Worm (Caenorhabditis elegans) whole organism, young adult: Measurements from ENCODE around the gene F37C12.10.

Experiments
- B0019.2 ChIP-seq: fragments of 200-800 bp; sonication (Bioruptor generic); conservative IDR thresholded peaks from 2 replicates; pipeline ENCODE4 v1.3.6; 2022; ENCODE audit warnings: missing genetic modification reagents, missing genetic modification characterization, missing compliant biosample characterization
- B0336.3 ChIP-seq: fragments of 200-800 bp; sonication (Bioruptor generic); IDR thresholded peaks from 2 replicates; pipeline ENCODE4 v1.3.6; 2022; ENCODE audit warnings: missing genetic modification characterization, missing compliant biosample characterization
- F10E7.11 ChIP-seq: sonication (generic microtip); optimal IDR thresholded peaks from 2 replicates; lab custom pipeline; 2017; ENCODE audit warnings: mild to moderate bottlenecking, missing genetic modification characterization, moderate library complexity, missing compliant biosample characterization
- F22D6.2 ChIP-seq: sonication (generic microtip); optimal IDR thresholded peaks from 2 replicates; lab custom pipeline; 2016; ENCODE audit warnings: mild to moderate bottlenecking, missing genetic modification characterization, missing compliant biosample characterization
- F23B12.7 ChIP-seq: sonication (generic microtip); optimal IDR thresholded peaks from 2 replicates; lab custom pipeline; 2017; ENCODE audit warnings: missing genetic modification characterization, mild to moderate bottlenecking, missing compliant biosample characterization, antibody characterized with exemption, moderate library complexity; ENCODE audit not compliant: insufficient read depth
- F33H1.4 ChIP-seq: fragments of 200-800 bp; sonication (Bioruptor generic); IDR thresholded peaks from 2 replicates; pipeline ENCODE4 v1.3.6; 2022; ENCODE audit warnings: missing genetic modification reagents, missing genetic modification characterization, missing compliant biosample characterization
- F49E8.2 ChIP-seq: sonication (generic microtip); optimal IDR thresholded peaks from 3 replicates; lab custom pipeline; 2017; ENCODE audit warnings: missing genetic modification characterization, mild to moderate bottlenecking, missing compliant biosample characterization, antibody characterized with exemption, moderate library complexity; ENCODE audit not compliant: insufficient read depth
- F52B5.7 ChIP-seq: sonication (generic microtip); optimal IDR thresholded peaks from 2 replicates; lab custom pipeline; 2016; ENCODE audit warnings: mild to moderate bottlenecking, missing genetic modification characterization, missing compliant biosample characterization
- Y79H2A.3 ChIP-seq: fragments of 200-800 bp; sonication (Bioruptor generic); conservative IDR thresholded peaks from 2 replicates; pipeline ENCODE4 v1.3.6; 2022; ENCODE audit warnings: missing genetic modification reagents, missing genetic modification characterization, missing compliant biosample characterization
- ama-1 ChIP-seq, 3 experiments: fragments of 150-350 bp in 1 of 3; sonication (generic microtip) in 2 of 3; optimal IDR thresholded peaks; 2 replicates each; lab custom pipeline; 2014 to 2018; ENCODE audit warnings: missing biosample characterization in 2 of 3, missing genetic modification characterization in 2 of 3, missing genetic modification reagents in 2 of 3
- athp-1 ChIP-seq: sonication (generic microtip); optimal IDR thresholded peaks from 2 replicates; lab custom pipeline; 2017; ENCODE audit warnings: mild to moderate bottlenecking, missing genetic modification characterization, missing compliant biosample characterization
- attf-5 ChIP-seq: fragments of 200-800 bp; sonication (Bioruptor generic); optimal IDR thresholded peaks from 2 replicates; lab custom pipeline; 2018; ENCODE audit warnings: mild to moderate bottlenecking, missing genetic modification characterization, missing compliant biosample characterization
- cebp-1 ChIP-seq, 2 experiments: fragments of 200-800 bp in 1 of 2; sonication (Bioruptor generic) in 1 of 2; sonication (generic microtip) in 1 of 2; IDR thresholded peaks in 1 of 2; optimal IDR thresholded peaks in 1 of 2; 2 replicates each; pipeline versions ENCODE4 v1.3.6 to Lab custom; 2017 to 2022; ENCODE audit warnings: missing compliant biosample characterization in 2 of 2, missing genetic modification characterization in 2 of 2, mild to moderate bottlenecking in 1 of 2, missing genetic modification reagents in 1 of 2, moderate library complexity in 1 of 2
- ceh-100 ChIP-seq: fragments of 200-800 bp; sonication (Bioruptor generic); IDR thresholded peaks from 2 replicates; pipeline ENCODE4 v1.3.6; 2022; ENCODE audit warnings: missing genetic modification reagents, missing genetic modification characterization, missing compliant biosample characterization
- ceh-91 ChIP-seq: fragments of 200-800 bp; sonication (Bioruptor generic); IDR thresholded peaks from 2 replicates; pipeline ENCODE4 v1.3.6; 2022; ENCODE audit warnings: missing genetic modification reagents, missing genetic modification characterization, missing compliant biosample characterization
- efl-1 ChIP-seq: fragments of 150-350 bp; optimal IDR thresholded peaks from 2 replicates; lab custom pipeline; 2014; ENCODE audit warnings: missing biosample characterization, missing genetic modification reagents, missing genetic modification characterization
- egl-18 ChIP-seq: fragments of 200-800 bp; sonication (Bioruptor generic); IDR thresholded peaks from 2 replicates; pipeline ENCODE4 v1.3.6; 2022; ENCODE audit warnings: missing genetic modification reagents, missing genetic modification characterization, missing compliant biosample characterization
- fkh-3 ChIP-seq: sonication (generic microtip); optimal IDR thresholded peaks from 2 replicates; lab custom pipeline; 2016; ENCODE audit warnings: mild to moderate bottlenecking, missing genetic modification characterization, missing compliant biosample characterization
- hlh-12 ChIP-seq: sonication (generic microtip); optimal IDR thresholded peaks from 2 replicates; lab custom pipeline; 2016; ENCODE audit warnings: missing genetic modification characterization, missing compliant biosample characterization
- hmg-1.2 ChIP-seq: fragments of 200-800 bp; sonication (Bioruptor generic); IDR thresholded peaks from 2 replicates; pipeline ENCODE4 v1.3.6; 2022; ENCODE audit warnings: missing genetic modification reagents, missing genetic modification characterization, missing compliant biosample characterization
- lin-35 ChIP-seq, 3 experiments: fragments of 150-350 bp in 2 of 3; sonication (generic microtip) in 1 of 3; optimal IDR thresholded peaks; 2 replicates each; lab custom pipeline; 2014 to 2018; ENCODE audit warnings: missing biosample characterization in 3 of 3, missing genetic modification characterization in 3 of 3, missing genetic modification reagents in 3 of 3
- lin-54 ChIP-seq: fragments of 200-800 bp; sonication (Bioruptor generic); optimal IDR thresholded peaks from 2 replicates; lab custom pipeline; 2018; ENCODE audit warnings: mild to moderate bottlenecking, missing genetic modification characterization, missing compliant biosample characterization
- lsl-1 ChIP-seq: fragments of 200-800 bp; sonication (Bioruptor generic); optimal IDR thresholded peaks from 2 replicates; lab custom pipeline; 2018; ENCODE audit warnings: mild to moderate bottlenecking, missing genetic modification characterization, moderate library complexity, missing compliant biosample characterization
- madf-10 ChIP-seq: sonication (generic microtip); optimal IDR thresholded peaks from 2 replicates; lab custom pipeline; 2016; ENCODE audit warnings: mild to moderate bottlenecking, missing genetic modification characterization, missing compliant biosample characterization
- madf-3 ChIP-seq: fragments of 200-800 bp; sonication (Bioruptor generic); IDR thresholded peaks from 2 replicates; pipeline ENCODE4 v1.3.6; 2022; ENCODE audit warnings: missing genetic modification reagents, missing genetic modification characterization, missing compliant biosample characterization
- mcd-1 ChIP-seq: fragments of 200-800 bp; sonication (Bioruptor generic); IDR thresholded peaks from 2 replicates; pipeline ENCODE4 v1.3.6; 2022; ENCODE audit warnings: missing genetic modification reagents, missing genetic modification characterization, missing compliant biosample characterization
- mes-4 ChIP-seq: sonication (generic microtip); optimal IDR thresholded peaks from 2 replicates; lab custom pipeline; 2016; ENCODE audit warnings: missing genotype, missing genetic modification characterization, missing compliant biosample characterization
- nhr-27 ChIP-seq: fragments of 200-800 bp; sonication (Bioruptor generic); optimal IDR thresholded peaks from 2 replicates; lab custom pipeline; 2018; ENCODE audit warnings: mild to moderate bottlenecking, missing genetic modification characterization, moderate library complexity, missing compliant biosample characterization
- nhr-80 ChIP-seq: sonication (generic microtip); optimal IDR thresholded peaks from 2 replicates; lab custom pipeline; 2016; ENCODE audit warnings: missing genetic modification characterization, missing compliant biosample characterization
- nhr-90 ChIP-seq: sonication (generic microtip); optimal IDR thresholded peaks from 2 replicates; lab custom pipeline; 2016; ENCODE audit warnings: missing genotype, mild to moderate bottlenecking, missing genetic modification characterization, missing compliant biosample characterization
- pbrm-1 ChIP-seq: fragments of 200-800 bp; sonication (Bioruptor generic); IDR thresholded peaks from 2 replicates; pipeline ENCODE4 v1.3.6; 2022; ENCODE audit warnings: missing genetic modification reagents, missing genetic modification characterization, missing compliant biosample characterization
- rcor-1 ChIP-seq: fragments of 200-800 bp; sonication (Bioruptor generic); IDR thresholded peaks from 2 replicates; pipeline ENCODE4 v1.3.6; 2022; ENCODE audit warnings: missing genetic modification reagents, missing genetic modification characterization, missing compliant biosample characterization
- repo-1 ChIP-seq: sonication (generic microtip); optimal IDR thresholded peaks from 2 replicates; lab custom pipeline; 2017; ENCODE audit warnings: mild to moderate bottlenecking, missing genetic modification characterization, missing compliant biosample characterization
- snpc-1.3 ChIP-seq: sonication (generic microtip); optimal IDR thresholded peaks from 2 replicates; lab custom pipeline; 2017; ENCODE audit warnings: missing genetic modification characterization, mild to moderate bottlenecking, missing compliant biosample characterization, antibody characterized with exemption, moderate library complexity, missing genotype, missing genetic modification reagents; ENCODE audit not compliant: insufficient read depth
- snpc-4 ChIP-seq, 5 experiments: fragments of 150-350 bp in 1 of 5; sonication (generic microtip) in 4 of 5; optimal IDR thresholded peaks; 2 replicates each; lab custom pipeline; 2014 to 2018; ENCODE audit warnings: missing genetic modification characterization in 5 of 5, missing biosample characterization in 3 of 5, antibody characterized with exemption in 2 of 5, mild to moderate bottlenecking in 2 of 5, missing compliant biosample characterization in 2 of 5, missing genotype in 2 of 5, moderate library complexity in 2 of 5, missing genetic modification reagents in 1 of 5
- tbp1 ChIP-seq: fragments of 200-800 bp; sonication (Bioruptor generic); optimal IDR thresholded peaks from 2 replicates; lab custom pipeline; 2018; ENCODE audit warnings: mild to moderate bottlenecking, missing genetic modification characterization, missing compliant biosample characterization
- tbx-9 ChIP-seq: sonication (generic microtip); optimal IDR thresholded peaks from 2 replicates; lab custom pipeline; 2016; ENCODE audit warnings: borderline replicate concordance, missing genetic modification characterization, inconsistent platforms, missing compliant biosample characterization
- unc-130 ChIP-seq: sonication (generic microtip); optimal IDR thresholded peaks from 2 replicates; lab custom pipeline; 2016; ENCODE audit warnings: missing genetic modification reagents, missing genetic modification characterization, missing compliant biosample characterization
- zim-3 ChIP-seq: sonication (generic microtip); optimal IDR thresholded peaks from 2 replicates; lab custom pipeline; 2017; ENCODE audit warnings: mild to moderate bottlenecking, missing genetic modification characterization, moderate library complexity, missing compliant biosample characterization
- ztf-18 ChIP-seq: sonication (generic microtip); optimal IDR thresholded peaks from 2 replicates; lab custom pipeline; 2016; ENCODE audit warnings: missing genotype, mild to moderate bottlenecking, missing genetic modification characterization, missing compliant biosample characterization
- ztf-28 ChIP-seq: fragments of 200-800 bp; sonication (Bioruptor generic); IDR thresholded peaks from 2 replicates; pipeline ENCODE4 v1.3.6; 2022; ENCODE audit warnings: missing genetic modification reagents, missing genetic modification characterization, missing compliant biosample characterization

F37C12.10 gene

DNA sequence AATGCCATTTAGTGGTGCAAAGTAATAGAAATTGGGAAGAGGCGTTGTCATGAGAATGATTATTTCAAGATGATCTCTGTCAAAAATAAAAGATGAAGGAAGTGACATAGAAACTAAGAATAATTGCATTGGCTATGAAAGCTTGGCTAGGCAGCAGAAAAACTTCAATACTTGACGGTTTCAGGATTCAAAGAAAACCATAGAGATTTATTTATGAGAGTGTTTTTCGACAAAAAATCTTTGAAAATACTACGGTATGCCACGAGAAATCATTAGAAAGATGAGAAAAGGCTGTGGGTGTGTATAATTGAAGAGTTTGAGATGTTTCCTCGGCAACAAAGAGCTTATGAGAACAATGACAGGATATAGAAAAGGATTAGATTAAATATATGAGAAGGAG is 2.7 kb downstream of the F37C12.10 start, which contains the start of gene F37C12.14:
F37C12.14 (minus strand) TSS at position 101 of the 400 bp plus-strand sequence.
- TF ChIP-seq nhr-90 (tag; lab: Kevin White, UChicago) (no peak), F33H1.4 (no peak), snpc-1.3 (tag; lab: Kevin White, UChicago) (no peak), mes-4 (tag; lab: Kevin White, UChicago) (no peak), ceh-91 (GFP tag; lab: Robert Waterston, UW) (no peak), rcor-1 (no peak), hlh-12 (tag; lab: Kevin White, UChicago) (no peak)

DNA sequence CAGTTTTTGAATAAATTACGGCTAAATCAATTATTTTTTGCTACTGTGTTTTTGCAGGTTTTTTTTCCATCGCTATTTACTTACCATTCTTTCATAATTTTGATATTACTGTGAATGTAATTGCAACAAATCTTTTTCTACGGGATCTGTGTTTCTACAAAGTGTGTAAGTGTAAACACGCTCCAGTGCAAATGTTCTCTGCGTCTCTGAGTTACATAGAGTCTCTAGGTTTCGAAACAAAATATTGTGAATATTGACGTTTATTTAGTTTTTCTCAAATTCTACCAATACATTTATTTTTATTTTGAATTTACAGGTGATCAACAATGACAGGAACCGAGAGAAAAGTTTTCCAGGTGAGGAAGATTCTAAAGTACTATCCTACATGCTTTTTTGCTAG is 4.2 kb downstream of the F37C12.10 start, which contains the start of gene yju-2:
yju-2 (plus strand) TSS at position 315 of the 400 bp plus-strand sequence.
- TF ChIP-seq hmg-1.2 (GFP tag; lab: Robert Waterston, UW) = peak; percentile 81
- no peak for TF ChIP-seq B0019.2 (GFP tag; lab: Robert Waterston, UW)
- TF ChIP-seq athp-1 (tag; lab: Kevin White, UChicago) = no peak
- peak; percentile 18 for TF ChIP-seq repo-1 (tag; lab: Kevin White, UChicago)
- no peak for TF ChIP-seq zim-3 (tag; lab: Kevin White, UChicago)
- peak; percentile 11 for TF ChIP-seq tbp1 (GFP tag; lab: Kevin White, UChicago)
- TF ChIP-seq pbrm-1 (GFP tag; lab: Robert Waterston, UW) = no peak
- TF ChIP-seq madf-3 (GFP tag; lab: Robert Waterston, UW) = 0 out of 2 replicates have a peak, but pooled peaks have one; percentile 47
- peak in 1 of 3 experiments; percentile 57 for TF ChIP-seq lin-35 (GFP tag; optimal IDR thresholded peaks at IDR 0.05; lab: Kevin White, UChicago)
- TF ChIP-seq nhr-80 (tag; lab: Kevin White, UChicago) = peak; percentile 7
- TF ChIP-seq F23B12.7 (tag; lab: Kevin White, UChicago) = peak; percentile 35
- TF ChIP-seq lsl-1 (GFP tag; lab: Kevin White, UChicago) = peak; percentile 7
- peak; percentile 2 for TF ChIP-seq ztf-18 (tag; lab: Kevin White, UChicago)
- peak; percentile 16 for TF ChIP-seq lin-54 (GFP tag; lab: Kevin White, UChicago)
- peak; percentile 68 for TF ChIP-seq mcd-1 (GFP tag; lab: Robert Waterston, UW)
- TF ChIP-seq F10E7.11 = no peak
- TF ChIP-seq F49E8.2 (tag; lab: Kevin White, UChicago) = peak; percentile 48
- TF ChIP-seq ama-1 (optimal IDR thresholded peaks at IDR 0.05; lab: Kevin White, UChicago) = peak; percentile 16
- peak in 1 of 2 experiments; percentile 38 for TF ChIP-seq ama-1 (GFP tag; optimal IDR thresholded peaks at IDR 0.05; lab: Kevin White, UChicago)
- TF ChIP-seq fkh-3 (tag; lab: Kevin White, UChicago) = no peak
- no peak for TF ChIP-seq tbx-9 (tag; lab: Kevin White, UChicago)
- no peak for TF ChIP-seq ztf-28 (GFP tag; lab: Robert Waterston, UW)
- TF ChIP-seq F52B5.7 = no peak
- TF ChIP-seq hlh-12 (tag; lab: Kevin White, UChicago) = no peak
- peak; percentile 9 for TF ChIP-seq nhr-27 (tag; lab: Kevin White, UChicago)
- no peak for TF ChIP-seq F22D6.2 (tag; lab: Kevin White, UChicago)
- TF ChIP-seq Y79H2A.3 (GFP tag; lab: Robert Waterston, UW) = no peak
- peak; percentile 31 for TF ChIP-seq snpc-4 (GFP tag; optimal IDR thresholded peaks at IDR 0.05; lab: Kevin White, UChicago)
- peak in 2 of 4 experiments; percentile 38 to 41 for TF ChIP-seq snpc-4 (tag; optimal IDR thresholded peaks at IDR 0.05; lab: Kevin White, UChicago)
- no peak for TF ChIP-seq cebp-1 (GFP tag; IDR thresholded peaks at IDR 0.05; lab: Robert Waterston, UW)
- peak; percentile 58 for TF ChIP-seq cebp-1 (tag; optimal IDR thresholded peaks at IDR 0.05; lab: Kevin White, UChicago)
- TF ChIP-seq attf-5 (GFP tag; lab: Kevin White, UChicago) = peak; percentile 12
- peak; percentile 12 for TF ChIP-seq efl-1 (GFP tag; lab: Kevin White, UChicago)
- TF ChIP-seq snpc-1.3 (tag; lab: Kevin White, UChicago) = no peak
- no peak for TF ChIP-seq unc-130 (GFP tag; lab: Kevin White, UChicago)
- no peak for TF ChIP-seq egl-18
- TF ChIP-seq B0336.3 (GFP tag; lab: Robert Waterston, UW) = 0 out of 2 replicates have a peak, but pooled peaks have one; percentile 22
- peak; percentile 88 for TF ChIP-seq ceh-100
- TF ChIP-seq madf-10 (tag; lab: Kevin White, UChicago) = peak; percentile 3
